Worm (Caenorhabditis elegans): ENCODE data around the gene prx-2.

ce11 chrIV:11673543-11673942 lies 29.6 kb downstream of the prx-2 start, which contains the start of gene inx-8:
- TF ChIP-seq nhr-10 (tag; optimal IDR thresholded peaks at IDR 0.05) (no peak), aly-2 (tag; optimal IDR thresholded peaks at IDR 0.05) (no peak), Y55F3AM.14 (GFP tag; optimal IDR thresholded peaks at IDR 0.05) (no peak), ztf-11 (tag; optimal IDR thresholded peaks at IDR 0.05) (no peak), snpc-4 (tag; optimal IDR thresholded peaks at IDR 0.05) (no peak), nhr-237 (tag; optimal IDR thresholded peaks at IDR 0.05) (no peak), zag-1 (tag; optimal IDR thresholded peaks at IDR 0.05) (no peak), ZK546.5 (tag; optimal IDR thresholded peaks at IDR 0.05) (no peak), lin-39 (tag; optimal IDR thresholded peaks at IDR 0.05) (no peak), nhr-12 (tag; optimal IDR thresholded peaks at IDR 0.05) (no peak)
